Fruit fly (Drosophila melanogaster): ENCODE measurements around the gene CG18528.
A peak's percentile ranks its signal among the peaks of the same experiment; 100 is the strongest.

- TF ChIP-seq CG14711 (tag; optimal IDR thresholded peaks at IDR 0.05) = no peak
- TF ChIP-seq tj (GFP tag; optimal IDR thresholded peaks at IDR 0.05) = peak; percentile 43
- no peak for TF ChIP-seq ovo (GFP tag; optimal IDR thresholded peaks at IDR 0.05)
- TF ChIP-seq toe (GFP tag; optimal IDR thresholded peaks at IDR 0.05) = peak; percentile 79
- no peak for TF ChIP-seq Clk (GFP tag; optimal IDR thresholded peaks at IDR 0.05)
- TF ChIP-seq CG5204 (GFP tag; optimal IDR thresholded peaks at IDR 0.05) = no peak
- peak; percentile 9 for TF ChIP-seq Hr96 (GFP tag; optimal IDR thresholded peaks at IDR 0.05)
- peak; percentile 87 for TF ChIP-seq kay (GFP tag; ENCODE audit: borderline replicate concordance)
- TF ChIP-seq CG7101 (tag; optimal IDR thresholded peaks at IDR 0.05) = peak; percentile 62
- no peak for TF ChIP-seq cnc (optimal IDR thresholded peaks at IDR 0.05)
- no peak for TF ChIP-seq Crg-1 (GFP tag; optimal IDR thresholded peaks at IDR 0.05)
These were observed 41.5 kb downstream of the CG18528 start, which contains the start of the genes Nab2 and BRWD3 for dm6 chr3R:24318217-24319082.
